Worm (Caenorhabditis elegans) whole organism, L1 larva: ENCODE data around the gene popl-1.

Experiments
- C16A3.4 ChIP-seq: fragments of 150-350 bp; optimal IDR thresholded peaks from 2 replicates; lab custom pipeline; 2014; ENCODE audit warnings: missing biosample characterization, missing genetic modification characterization
- C34B4.2 ChIP-seq: sonication (generic microtip); optimal IDR thresholded peaks from 2 replicates; lab custom pipeline; 2017; ENCODE audit warnings: mild to moderate bottlenecking, missing genetic modification characterization, missing compliant biosample characterization
- F16B12.6 ChIP-seq: fragments of 150-350 bp; optimal IDR thresholded peaks from 2 replicates; lab custom pipeline; 2014; ENCODE audit warnings: missing biosample characterization, missing genetic modification characterization
- alr-1 ChIP-seq: fragments of 200-800 bp; sonication (Bioruptor generic); optimal IDR thresholded peaks from 2 replicates; lab custom pipeline; 2018; ENCODE audit warnings: borderline replicate concordance, mild to moderate bottlenecking, missing genetic modification characterization, missing compliant biosample characterization
- aly-2 ChIP-seq: fragments of 150-350 bp; optimal IDR thresholded peaks from 2 replicates; lab custom pipeline; 2014; ENCODE audit warnings: missing biosample characterization, missing genetic modification characterization
- ama-1 ChIP-seq: fragments of 150-350 bp; optimal IDR thresholded peaks from 2 replicates; lab custom pipeline; 2014
- blmp-1 ChIP-seq: fragments of 150-350 bp; optimal IDR thresholded peaks from 2 replicates; lab custom pipeline; 2014; ENCODE audit warnings: missing biosample characterization, missing genetic modification characterization
- ceh-82 ChIP-seq, 3 experiments: fragments of 150-350 bp in 1 of 3; sonication (generic microtip) in 2 of 3; optimal IDR thresholded peaks; 2 replicates each; lab custom pipeline; 2014 to 2017; ENCODE audit warnings: missing biosample characterization in 3 of 3, missing genetic modification characterization in 3 of 3
- dpl-1 ChIP-seq, 3 experiments: fragments of 150-350 bp in 2 of 3; sonication (generic microtip) in 1 of 3; optimal IDR thresholded peaks; 2 replicates each; lab custom pipeline; 2014 to 2017; ENCODE audit warnings: missing biosample characterization in 3 of 3, missing genetic modification characterization in 3 of 3, missing genetic modification reagents in 3 of 3
- efl-1 ChIP-seq, 4 experiments: fragments of 150-350 bp; optimal IDR thresholded peaks in 3 of 4; peaks in 1 of 4; 1 replicate in 1 of 4; 2 replicates in 3 of 4; lab custom pipeline; 2014; ENCODE audit warnings: missing biosample characterization in 2 of 4, missing genetic modification characterization in 2 of 4, missing genetic modification reagents in 2 of 4
- efl-3 ChIP-seq: fragments of 200-800 bp; sonication (Bioruptor generic); optimal IDR thresholded peaks from 2 replicates; lab custom pipeline; 2018; ENCODE audit warnings: mild to moderate bottlenecking, missing genetic modification characterization, missing compliant biosample characterization
- egl-13 ChIP-seq: sonication (generic microtip); optimal IDR thresholded peaks from 2 replicates; lab custom pipeline; 2016; ENCODE audit warnings: missing genotype, missing genetic modification reagents, missing genetic modification characterization, missing compliant biosample characterization
- egl-27 ChIP-seq, 2 experiments: fragments of 150-350 bp in 1 of 2; sonication (generic microtip); optimal IDR thresholded peaks; 3 replicates each; lab custom pipeline; 2017 to 2018; ENCODE audit warnings: missing biosample characterization in 2 of 2, missing genetic modification characterization in 2 of 2, missing genetic modification reagents in 2 of 2
- elt-2 ChIP-seq: sonication (generic microtip); optimal IDR thresholded peaks from 2 replicates; lab custom pipeline; 2016; ENCODE audit warnings: missing genetic modification characterization, mild to moderate bottlenecking, inconsistent platforms, missing compliant biosample characterization, missing genetic modification reagents
- elt-3 ChIP-seq, 6 experiments: fragments of 150-350 bp in 1 of 6; sonication (generic microtip); optimal IDR thresholded peaks; 2 replicates each; lab custom pipeline; 2017 to 2018; ENCODE audit warnings: missing biosample characterization in 6 of 6, missing genetic modification characterization in 6 of 6, inconsistent platforms in 1 of 6
- fkh-8 ChIP-seq: sonication (generic microtip); optimal IDR thresholded peaks from 2 replicates; lab custom pipeline; 2016; ENCODE audit warnings: mild to moderate bottlenecking, missing genetic modification characterization, missing compliant biosample characterization
- grh-1 ChIP-seq: fragments of 200-800 bp; sonication (Bioruptor generic); IDR thresholded peaks from 2 replicates; pipeline ENCODE4 v1.3.6; 2022; ENCODE audit warnings: missing genetic modification reagents, missing genetic modification characterization, missing compliant biosample characterization
- hlh-4 ChIP-seq: sonication (generic microtip); optimal IDR thresholded peaks from 2 replicates; lab custom pipeline; 2016; ENCODE audit warnings: mild to moderate bottlenecking, missing genetic modification characterization, missing compliant biosample characterization
- irx-1 ChIP-seq: sonication (generic microtip); optimal IDR thresholded peaks from 2 replicates; lab custom pipeline; 2016; ENCODE audit warnings: missing genetic modification characterization, missing compliant biosample characterization
- jun-1 ChIP-seq: fragments of 150-350 bp; optimal IDR thresholded peaks from 2 replicates; lab custom pipeline; 2014; ENCODE audit warnings: missing biosample characterization, missing genetic modification reagents, missing genetic modification characterization
- lin-13 ChIP-seq: fragments of 150-350 bp; optimal IDR thresholded peaks from 2 replicates; lab custom pipeline; 2014; ENCODE audit warnings: missing biosample characterization, missing genetic modification reagents, missing genetic modification characterization
- lin-14 ChIP-seq: fragments of 200-800 bp; sonication (Bioruptor generic); optimal IDR thresholded peaks from 2 replicates; lab custom pipeline; 2018; ENCODE audit warnings: mild to moderate bottlenecking, missing genetic modification characterization, moderate library complexity, missing compliant biosample characterization
- lin-35 ChIP-seq, 2 experiments: fragments of 150-350 bp; optimal IDR thresholded peaks; 2 replicates each; lab custom pipeline; 2014; ENCODE audit warnings: missing biosample characterization in 2 of 2, missing genetic modification characterization in 2 of 2, missing genetic modification reagents in 2 of 2
- lir-3 ChIP-seq: sonication (generic microtip); optimal IDR thresholded peaks from 2 replicates; lab custom pipeline; 2016; ENCODE audit warnings: mild to moderate bottlenecking, missing genetic modification characterization, moderate library complexity, missing compliant biosample characterization; ENCODE audit not compliant: poor library complexity
- lsy-2 ChIP-seq, 2 experiments: fragments of 150-350 bp; optimal IDR thresholded peaks; 2 replicates each; lab custom pipeline; 2014; ENCODE audit warnings: missing biosample characterization in 2 of 2, missing genetic modification characterization in 2 of 2
- mab-9 ChIP-seq: fragments of 200-800 bp; sonication (Bioruptor generic); IDR thresholded peaks from 2 replicates; pipeline ENCODE4 v1.3.6; 2022; ENCODE audit warnings: missing genetic modification reagents, missing genetic modification characterization, missing compliant biosample characterization
- mdl-1 ChIP-seq, 2 experiments: fragments of 150-350 bp; optimal IDR thresholded peaks; 2 replicates each; lab custom pipeline; 2014 to 2017; ENCODE audit warnings: missing biosample characterization in 2 of 2, missing genetic modification characterization in 2 of 2, inconsistent platforms in 1 of 2
- mep-1 ChIP-seq: fragments of 150-350 bp; optimal IDR thresholded peaks from 2 replicates; lab custom pipeline; 2014; ENCODE audit warnings: missing biosample characterization, missing genetic modification characterization
- nhr-11 ChIP-seq: fragments of 150-350 bp; optimal IDR thresholded peaks from 2 replicates; lab custom pipeline; 2014; ENCODE audit warnings: missing biosample characterization, missing genetic modification characterization
- nhr-19 ChIP-seq: fragments of 200-800 bp; sonication (Bioruptor generic); conservative IDR thresholded peaks from 2 replicates; pipeline ENCODE4 v1.3.6; 2022; ENCODE audit warnings: missing genetic modification characterization, missing compliant biosample characterization
- nhr-20 ChIP-seq: sonication (generic microtip); optimal IDR thresholded peaks from 2 replicates; lab custom pipeline; 2016; ENCODE audit warnings: mild to moderate bottlenecking, missing genetic modification characterization, missing compliant biosample characterization
- nhr-28 ChIP-seq: fragments of 150-350 bp; optimal IDR thresholded peaks from 2 replicates; lab custom pipeline; 2014; ENCODE audit warnings: missing biosample characterization, missing genetic modification characterization
- nhr-76 ChIP-seq: sonication (generic microtip); optimal IDR thresholded peaks from 2 replicates; lab custom pipeline; 2017; ENCODE audit warnings: missing biosample characterization, missing genetic modification characterization
- nhr-85 ChIP-seq: sonication (generic microtip); peaks from one replicate; lab custom pipeline; 2016; ENCODE audit warnings: missing genetic modification characterization, inconsistent platforms, missing compliant biosample characterization
- nhr-90 ChIP-seq: sonication (generic microtip); optimal IDR thresholded peaks from 2 replicates; lab custom pipeline; 2016; ENCODE audit warnings: mild to moderate bottlenecking, missing genetic modification characterization, missing compliant biosample characterization; ENCODE audit not compliant: poor library complexity
- pag-3 ChIP-seq: sonication (generic microtip); optimal IDR thresholded peaks from 2 replicates; lab custom pipeline; 2017; ENCODE audit warnings: missing genetic modification characterization, mild to moderate bottlenecking, missing compliant biosample characterization, antibody characterized with exemption, borderline replicate concordance; ENCODE audit not compliant: insufficient read depth
- pqm-1 ChIP-seq: sonication (generic microtip); optimal IDR thresholded peaks from 3 replicates; lab custom pipeline; 2017; ENCODE audit warnings: missing biosample characterization, missing genetic modification characterization
- snu-23 ChIP-seq: sonication (generic microtip); optimal IDR thresholded peaks from 2 replicates; lab custom pipeline; 2016; ENCODE audit warnings: missing genetic modification characterization, missing compliant biosample characterization
- sptf-1 ChIP-seq: fragments of 150-350 bp; optimal IDR thresholded peaks from 2 replicates; lab custom pipeline; 2014; ENCODE audit warnings: missing biosample characterization, missing genetic modification characterization
- sup-37 ChIP-seq: fragments of 200-800 bp; sonication (Bioruptor generic); optimal IDR thresholded peaks from 2 replicates; lab custom pipeline; 2018; ENCODE audit warnings: mild to moderate bottlenecking, missing genetic modification characterization, missing compliant biosample characterization
- swsn-7 ChIP-seq: sonication (generic microtip); optimal IDR thresholded peaks from 2 replicates; lab custom pipeline; 2016; ENCODE audit warnings: missing genetic modification characterization, missing compliant biosample characterization
- tbx-2 ChIP-seq: sonication (generic microtip); optimal IDR thresholded peaks from 2 replicates; lab custom pipeline; 2016; ENCODE audit warnings: missing genetic modification characterization, missing compliant biosample characterization
- tlp-1 ChIP-seq: fragments of 150-350 bp; optimal IDR thresholded peaks from 2 replicates; lab custom pipeline; 2014; ENCODE audit warnings: missing biosample characterization, missing genetic modification characterization
- unc-62 ChIP-seq: fragments of 150-350 bp; optimal IDR thresholded peaks from 2 replicates; lab custom pipeline; 2014; ENCODE audit warnings: missing biosample characterization, missing genetic modification reagents, missing genetic modification characterization
- vab-15 ChIP-seq: sonication (generic microtip); optimal IDR thresholded peaks from 2 replicates; lab custom pipeline; 2017; ENCODE audit warnings: missing genotype, mild to moderate bottlenecking, missing genetic modification characterization, missing compliant biosample characterization
- xbp-1 ChIP-seq: sonication (generic microtip); optimal IDR thresholded peaks from 2 replicates; lab custom pipeline; 2016; ENCODE audit warnings: missing genetic modification characterization, missing compliant biosample characterization
- zag-1 ChIP-seq: fragments of 150-350 bp; optimal IDR thresholded peaks from 2 replicates; lab custom pipeline; 2014; ENCODE audit warnings: missing biosample characterization, missing genetic modification characterization
- zip-4 ChIP-seq: fragments of 200-800 bp; sonication (Bioruptor generic); optimal IDR thresholded peaks from 2 replicates; lab custom pipeline; 2018; ENCODE audit warnings: mild to moderate bottlenecking, missing genetic modification characterization, moderate library complexity, missing compliant biosample characterization
- ztf-11 ChIP-seq, 2 experiments: sonication (generic microtip); optimal IDR thresholded peaks; 2 replicates each; lab custom pipeline; 2016 to 2017; ENCODE audit warnings: missing genetic modification characterization in 2 of 2, missing biosample characterization in 1 of 2, missing compliant biosample characterization in 1 of 2

The popl-1 gene

DNA sequence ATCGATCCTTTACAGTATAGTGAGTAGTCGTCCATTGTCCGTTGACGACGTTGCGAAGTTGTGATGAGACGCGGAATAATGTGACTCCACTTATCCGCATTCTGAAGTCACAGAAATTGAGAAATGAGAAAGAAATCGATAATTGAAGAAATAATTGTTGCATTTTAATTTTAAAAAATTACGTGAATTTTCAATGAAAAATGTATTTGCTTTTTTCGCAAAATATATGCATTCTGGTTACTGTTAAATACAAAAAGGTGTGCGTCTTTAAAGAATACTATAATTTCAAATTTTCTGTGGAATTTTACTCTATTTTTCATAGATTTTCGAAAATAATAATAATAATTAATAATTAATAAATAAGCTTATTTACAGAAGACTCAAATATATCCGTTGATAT is 16.1 kb upstream of the popl-1 start, which contains the start of gene let-721:
TSS of gene let-721 (minus strand) at position 101 of the 400 bp plus-strand sequence.
- TF ChIP-seq lin-13 (no peak), pag-3 (tag; lab: Kevin White, UChicago) (no peak), ztf-11 (tag; optimal IDR thresholded peaks at IDR 0.05; lab: Kevin White, UChicago) (no peak), lir-3 (no peak), aly-2 (tag; lab: Kevin White, UChicago) (no peak), mab-9 (no peak), C16A3.4 (tag; lab: Kevin White, UChicago) (no peak), lin-14 (GFP tag; lab: Kevin White, UChicago) (no peak), mdl-1 (tag; optimal IDR thresholded peaks at IDR 0.05; lab: Kevin White, UChicago) (no peak), nhr-85 (tag; lab: Kevin White, UChicago) (no peak)

- TF ChIP-seq efl-3 (GFP tag; lab: Kevin White, UChicago) (no peak), tbx-2 (tag; lab: Kevin White, UChicago) (no peak), lsy-2 (tag; optimal IDR thresholded peaks at IDR 0.05; lab: Kevin White, UChicago) (peak; percentile 49 to 87), efl-1 (optimal IDR thresholded peaks at IDR 0.05; lab: Kevin White, UChicago) (peak; percentile 25 to 52), efl-1 (GFP tag; optimal IDR thresholded peaks at IDR 0.05 in 1 of 2; lab: Kevin White, UChicago) (peak; percentile 11 to 13), sptf-1 (tag; lab: Kevin White, UChicago) (no peak), grh-1 (GFP tag; lab: Robert Waterston, UW) (no peak), lin-35 (GFP tag; optimal IDR thresholded peaks at IDR 0.05; lab: Kevin White, UChicago) (peak; percentile 24 to 54), nhr-28 (tag; lab: Kevin White, UChicago) (no peak), sup-37 (GFP tag; lab: Kevin White, UChicago) (no peak), nhr-20 (tag; lab: Kevin White, UChicago) (peak; percentile 34), egl-13 (tag; lab: Kevin White, UChicago) (no peak), dpl-1 (GFP tag; optimal IDR thresholded peaks at IDR 0.05; lab: Kevin White, UChicago) (peak in 2 of 3 experiments; percentile 9 to 47), nhr-11 (tag; lab: Kevin White, UChicago) (no peak), alr-1 (tag; lab: Kevin White, UChicago) (no peak), ama-1 (lab: Kevin White, UChicago) (peak; percentile 65), elt-2 (tag; lab: Kevin White, UChicago) (no peak), unc-62 (GFP tag; lab: Kevin White, UChicago) (no peak), lin-13 (no peak), mdl-1 (tag; optimal IDR thresholded peaks at IDR 0.05; lab: Kevin White, UChicago) (peak in 1 of 2 experiments; percentile 23), pqm-1 (tag; lab: Kevin White, UChicago) (no peak), F16B12.6 (tag; lab: Kevin White, UChicago) (peak; percentile 11), blmp-1 (tag; lab: Kevin White, UChicago) (peak; percentile 53), ceh-82 (tag; optimal IDR thresholded peaks at IDR 0.05; lab: Kevin White, UChicago) (no peak), egl-27 (tag; optimal IDR thresholded peaks at IDR 0.05; lab: Kevin White, UChicago) (no peak), zip-4 (GFP tag; lab: Kevin White, UChicago) (no peak), mep-1 (tag; lab: Kevin White, UChicago) (peak; percentile 78), tlp-1 (tag; lab: Kevin White, UChicago) (no peak), fkh-8 (tag; lab: Kevin White, UChicago) (no peak), zag-1 (no peak), nhr-90 (tag; lab: Kevin White, UChicago) (no peak), jun-1 (tag; lab: Kevin White, UChicago) (peak; percentile 8), lin-14 (GFP tag; lab: Kevin White, UChicago) (peak; percentile 62), swsn-7 (tag; lab: Kevin White, UChicago) (no peak), xbp-1 (tag; lab: Kevin White, UChicago) (peak; percentile 9), irx-1 (tag; lab: Kevin White, UChicago) (peak; percentile 17), pag-3 (tag; lab: Kevin White, UChicago) (no peak), hlh-4 (tag; lab: Kevin White, UChicago) (no peak), ztf-11 (tag; optimal IDR thresholded peaks at IDR 0.05; lab: Kevin White, UChicago) (no peak), snu-23 (peak; percentile 56), nhr-19 (GFP tag; lab: Robert Waterston, UW) (0 out of 2 replicates have a peak, but pooled peaks have one; percentile 3), C34B4.2 (no peak), nhr-76 (tag; lab: Kevin White, UChicago) (no peak), elt-3 (tag; optimal IDR thresholded peaks at IDR 0.05; lab: Kevin White, UChicago) (peak in 1 of 6 experiments; percentile 16), vab-15 (tag; lab: Kevin White, UChicago) (no peak)
Observed at ce11 chrIII:6444335-6444734, 13.6 kb upstream of the popl-1 start, which contains the start of gene C05D11.13. C05D11.13 (minus strand) TSS chrIII:6444586.
